Worm (Caenorhabditis elegans) whole organism, L1 larva: ENCODE measurements around the gene sco-1.

ENCODE experiments used
- C16A3.4 ChIP-seq: fragments of 150-350 bp; optimal IDR thresholded peaks from 2 replicates; lab custom pipeline; 2014; ENCODE audit warnings: missing biosample characterization, missing genetic modification characterization
- C34B4.2 ChIP-seq: sonication (generic microtip); optimal IDR thresholded peaks from 2 replicates; lab custom pipeline; 2017; ENCODE audit warnings: mild to moderate bottlenecking, missing genetic modification characterization, missing compliant biosample characterization
- F16B12.6 ChIP-seq: fragments of 150-350 bp; optimal IDR thresholded peaks from 2 replicates; lab custom pipeline; 2014; ENCODE audit warnings: missing biosample characterization, missing genetic modification characterization
- aha-1 ChIP-seq: fragments of 150-350 bp; optimal IDR thresholded peaks from 2 replicates; lab custom pipeline; 2014; ENCODE audit warnings: missing biosample characterization, missing genetic modification characterization
- aly-2 ChIP-seq: fragments of 150-350 bp; optimal IDR thresholded peaks from 2 replicates; lab custom pipeline; 2014; ENCODE audit warnings: missing biosample characterization, missing genetic modification characterization
- blmp-1 ChIP-seq: fragments of 150-350 bp; optimal IDR thresholded peaks from 2 replicates; lab custom pipeline; 2014; ENCODE audit warnings: missing biosample characterization, missing genetic modification characterization
- ceh-63 ChIP-seq: fragments of 200-800 bp; sonication (Bioruptor generic); optimal IDR thresholded peaks from 2 replicates; lab custom pipeline; 2018; ENCODE audit warnings: mild to moderate bottlenecking, missing genetic modification characterization, missing compliant biosample characterization
- ceh-8 ChIP-seq: fragments of 200-800 bp; sonication (Bioruptor generic); optimal IDR thresholded peaks from 2 replicates; lab custom pipeline; 2018; ENCODE audit warnings: mild to moderate bottlenecking, missing genetic modification characterization, moderate library complexity, missing compliant biosample characterization
- ceh-82 ChIP-seq, 3 experiments: fragments of 150-350 bp in 1 of 3; sonication (generic microtip) in 2 of 3; optimal IDR thresholded peaks; 2 replicates each; lab custom pipeline; 2014 to 2017; ENCODE audit warnings: missing biosample characterization in 3 of 3, missing genetic modification characterization in 3 of 3
- ceh-88 ChIP-seq: fragments of 200-800 bp; sonication (Bioruptor generic); IDR thresholded peaks from 2 replicates; pipeline ENCODE4 v1.3.6; 2022; ENCODE audit warnings: missing genetic modification characterization, missing compliant biosample characterization
- ces-1 ChIP-seq: fragments of 150-350 bp; optimal IDR thresholded peaks from 2 replicates; lab custom pipeline; 2014; ENCODE audit warnings: missing biosample characterization, missing genetic modification reagents, missing genetic modification characterization
- dsc-1 ChIP-seq: sonication (generic microtip); optimal IDR thresholded peaks from 2 replicates; lab custom pipeline; 2016; ENCODE audit warnings: mild to moderate bottlenecking, missing genetic modification characterization, missing compliant biosample characterization
- efl-1 ChIP-seq, 4 experiments: fragments of 150-350 bp; optimal IDR thresholded peaks in 3 of 4; peaks in 1 of 4; 1 replicate in 1 of 4; 2 replicates in 3 of 4; lab custom pipeline; 2014; ENCODE audit warnings: missing biosample characterization in 2 of 4, missing genetic modification characterization in 2 of 4, missing genetic modification reagents in 2 of 4
- egl-27 ChIP-seq, 2 experiments: fragments of 150-350 bp in 1 of 2; sonication (generic microtip); optimal IDR thresholded peaks; 3 replicates each; lab custom pipeline; 2017 to 2018; ENCODE audit warnings: missing biosample characterization in 2 of 2, missing genetic modification characterization in 2 of 2, missing genetic modification reagents in 2 of 2
- elt-3 ChIP-seq, 6 experiments: fragments of 150-350 bp in 1 of 6; sonication (generic microtip); optimal IDR thresholded peaks; 2 replicates each; lab custom pipeline; 2017 to 2018; ENCODE audit warnings: missing biosample characterization in 6 of 6, missing genetic modification characterization in 6 of 6, inconsistent platforms in 1 of 6
- ets-5 ChIP-seq: fragments of 200-800 bp; sonication (Bioruptor generic); IDR thresholded peaks from 2 replicates; pipeline ENCODE4 v1.3.6; 2022; ENCODE audit warnings: missing genetic modification characterization, missing compliant biosample characterization
- hlh-17 ChIP-seq: fragments of 200-800 bp; sonication (Bioruptor generic); optimal IDR thresholded peaks from 2 replicates; lab custom pipeline; 2018; ENCODE audit warnings: missing genetic modification characterization, mild to moderate bottlenecking, missing compliant biosample characterization, moderate library complexity, borderline replicate concordance
- hlh-4 ChIP-seq: sonication (generic microtip); optimal IDR thresholded peaks from 2 replicates; lab custom pipeline; 2016; ENCODE audit warnings: mild to moderate bottlenecking, missing genetic modification characterization, missing compliant biosample characterization
- hpl-2 ChIP-seq: fragments of 150-350 bp; optimal IDR thresholded peaks from 2 replicates; lab custom pipeline; 2014; ENCODE audit warnings: missing biosample characterization, missing genetic modification reagents, missing genetic modification characterization
- lin-15B ChIP-seq: fragments of 150-350 bp; sonication (generic microtip); optimal IDR thresholded peaks from 3 replicates; lab custom pipeline; 2014; ENCODE audit warnings: missing biosample characterization, missing genetic modification characterization
- lin-39 ChIP-seq: fragments of 150-350 bp; optimal IDR thresholded peaks from 2 replicates; lab custom pipeline; 2014; ENCODE audit warnings: missing biosample characterization, missing genetic modification reagents, missing genetic modification characterization
- lir-3 ChIP-seq: sonication (generic microtip); optimal IDR thresholded peaks from 2 replicates; lab custom pipeline; 2016; ENCODE audit warnings: mild to moderate bottlenecking, missing genetic modification characterization, moderate library complexity, missing compliant biosample characterization; ENCODE audit not compliant: poor library complexity
- nhr-19 ChIP-seq: fragments of 200-800 bp; sonication (Bioruptor generic); conservative IDR thresholded peaks from 2 replicates; pipeline ENCODE4 v1.3.6; 2022; ENCODE audit warnings: missing genetic modification characterization, missing compliant biosample characterization
- nhr-71 ChIP-seq: sonication (generic microtip); optimal IDR thresholded peaks from 2 replicates; lab custom pipeline; 2016; ENCODE audit warnings: mild to moderate bottlenecking, missing genetic modification characterization, moderate library complexity, missing compliant biosample characterization
- nhr-85 ChIP-seq: sonication (generic microtip); peaks from one replicate; lab custom pipeline; 2016; ENCODE audit warnings: missing genetic modification characterization, inconsistent platforms, missing compliant biosample characterization
- pax-3 ChIP-seq: fragments of 200-800 bp; sonication (Bioruptor generic); optimal IDR thresholded peaks from 2 replicates; lab custom pipeline; 2018; ENCODE audit warnings: mild to moderate bottlenecking, missing genetic modification characterization, moderate library complexity, missing compliant biosample characterization
- skn-1 ChIP-seq: fragments of 150-350 bp; optimal IDR thresholded peaks from 2 replicates; lab custom pipeline; 2014; ENCODE audit warnings: missing biosample characterization, missing genetic modification characterization
- snpc-4 ChIP-seq: fragments of 150-350 bp; optimal IDR thresholded peaks from 2 replicates; lab custom pipeline; 2014; ENCODE audit warnings: missing biosample characterization, missing genetic modification characterization
- sox-4 ChIP-seq: sonication (generic microtip); optimal IDR thresholded peaks from 2 replicates; lab custom pipeline; 2016; ENCODE audit warnings: missing genetic modification characterization, missing compliant biosample characterization
- swsn-7 ChIP-seq: sonication (generic microtip); optimal IDR thresholded peaks from 2 replicates; lab custom pipeline; 2016; ENCODE audit warnings: missing genetic modification characterization, missing compliant biosample characterization
- unc-86 ChIP-seq: sonication (generic microtip); optimal IDR thresholded peaks from 2 replicates; lab custom pipeline; 2016; ENCODE audit warnings: missing genetic modification characterization, missing compliant biosample characterization
- xbp-1 ChIP-seq: sonication (generic microtip); optimal IDR thresholded peaks from 2 replicates; lab custom pipeline; 2016; ENCODE audit warnings: missing genetic modification characterization, missing compliant biosample characterization
- zip-4 ChIP-seq: fragments of 200-800 bp; sonication (Bioruptor generic); optimal IDR thresholded peaks from 2 replicates; lab custom pipeline; 2018; ENCODE audit warnings: mild to moderate bottlenecking, missing genetic modification characterization, moderate library complexity, missing compliant biosample characterization
- ztf-4 ChIP-seq: fragments of 150-350 bp; optimal IDR thresholded peaks from 2 replicates; lab custom pipeline; 2014; ENCODE audit warnings: missing biosample characterization, missing genetic modification characterization

Gene sco-1

ce11 chrII:4277639-4278038, 21.8 kb upstream of the sco-1 start:
- TF ChIP-seq unc-86 (tag; lab: Kevin White, UChicago) (no peak), hlh-17 (GFP tag; lab: Kevin White, UChicago) (no peak), lir-3 (tag; lab: Kevin White, UChicago) (no peak), hpl-2 (no peak)

- TF ChIP-seq blmp-1 (tag; lab: Kevin White, UChicago) (peak; percentile 75), skn-1 (tag; lab: Kevin White, UChicago) (no peak), xbp-1 (tag; lab: Kevin White, UChicago) (no peak), F16B12.6 (tag; lab: Kevin White, UChicago) (no peak)
Measured at ce11 chrII:4281743-4282142, 17.7 kb upstream of the sco-1 start, which contains the start of gene C01F1.5. TSS of gene C01F1.5 (minus strand) at chrII:4281845.

- TF ChIP-seq hlh-4 = no peak
- TF ChIP-seq aha-1 (tag; lab: Kevin White, UChicago) = no peak
- TF ChIP-seq snpc-4 (tag; lab: Kevin White, UChicago) = no peak
- no peak for TF ChIP-seq ceh-63 (GFP tag; lab: Kevin White, UChicago)
Measured at ce11 chrII:4284305-4285193, 14.9 kb upstream of the sco-1 start.

- no peak for TF ChIP-seq dsc-1
- TF ChIP-seq nhr-85 = no peak
- TF ChIP-seq aha-1 (tag; lab: Kevin White, UChicago) = no peak
- no peak for TF ChIP-seq C34B4.2 (tag; lab: Kevin White, UChicago)
- no peak for TF ChIP-seq aly-2 (tag; lab: Kevin White, UChicago)
- TF ChIP-seq efl-1 (optimal IDR thresholded peaks at IDR 0.05; lab: Kevin White, UChicago) = no peak
- peak in 1 of 2 experiments; percentile 4 for TF ChIP-seq efl-1 (GFP tag; optimal IDR thresholded peaks at IDR 0.05 in 1 of 2; lab: Kevin White, UChicago)
- no peak for TF ChIP-seq elt-3 (tag; optimal IDR thresholded peaks at IDR 0.05; lab: Kevin White, UChicago)
- no peak for TF ChIP-seq nhr-71 (tag; lab: Kevin White, UChicago)
- TF ChIP-seq, all 84 proteins: peak for 1
Measured at ce11 chrII:4286921-4287320, 12.5 kb upstream of the sco-1 start.

ce11 chrII:4288111-4288510, 11.3 kb upstream of the sco-1 start, which contains the start of gene C01F1.6:
TSS of gene C01F1.6 (minus strand) at chrII:4288211.
- TF ChIP-seq hlh-17 (GFP tag; lab: Kevin White, UChicago) (no peak), aha-1 (tag; lab: Kevin White, UChicago) (no peak), ceh-88 (GFP tag; lab: Robert Waterston, UW) (no peak), ets-5 (no peak), ces-1 (GFP tag; lab: Kevin White, UChicago) (no peak), ztf-4 (tag; lab: Kevin White, UChicago) (no peak), efl-1 (optimal IDR thresholded peaks at IDR 0.05; lab: Kevin White, UChicago) (no peak), efl-1 (GFP tag; optimal IDR thresholded peaks at IDR 0.05 in 1 of 2; lab: Kevin White, UChicago) (no peak), C16A3.4 (no peak), egl-27 (tag; optimal IDR thresholded peaks at IDR 0.05; lab: Kevin White, UChicago) (no peak), lin-39 (tag; lab: Kevin White, UChicago) (no peak), zip-4 (no peak), snpc-4 (tag; lab: Kevin White, UChicago) (no peak), sox-4 (tag; lab: Kevin White, UChicago) (no peak), hlh-4 (no peak), ceh-8 (GFP tag; lab: Kevin White, UChicago) (no peak), pax-3 (tag; lab: Kevin White, UChicago) (no peak), nhr-19 (GFP tag; lab: Robert Waterston, UW) (no peak), swsn-7 (no peak), lin-15B (no peak), ceh-82 (tag; optimal IDR thresholded peaks at IDR 0.05; lab: Kevin White, UChicago) (no peak)
